Fruit fly (Drosophila melanogaster): ENCODE measurements around the gene CG42570.

DNA sequence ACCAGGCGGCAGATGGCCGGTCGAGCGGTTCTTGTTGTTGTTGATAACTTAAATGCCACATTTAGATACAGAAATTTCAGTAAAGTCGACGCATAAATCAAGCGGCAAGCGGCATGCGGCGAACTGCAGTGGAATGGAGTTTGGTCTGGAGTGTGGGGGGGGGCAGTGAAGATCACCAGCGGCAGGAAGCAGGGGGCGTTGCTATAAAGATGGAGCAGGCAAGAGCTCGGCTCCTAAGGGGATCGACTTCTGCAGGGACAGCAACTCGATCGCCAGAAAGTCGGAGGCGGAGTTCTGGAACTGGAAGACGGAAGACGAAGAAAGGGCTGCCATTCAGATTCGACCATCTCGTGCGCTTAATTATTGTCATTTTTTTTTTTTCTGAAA lies 45.6 kb downstream of the CG42570 start:
- TF ChIP-seq NC2α (GFP tag; optimal IDR thresholded peaks at IDR 0.05), result no peak
- TF ChIP-seq dm (GFP tag; optimal IDR thresholded peaks at IDR 0.05), result no peak
